Fruit fly (Drosophila melanogaster): ENCODE measurements around the gene CG14418.

Gene CG14418

dm6 chrX:2919742-2920141 lies 36.3 kb upstream of the CG14418 start, which contains the start of gene CG3588 (continued):
- TF ChIP-seq CG10274 (GFP tag; optimal IDR thresholded peaks at IDR 0.05) = peak; percentile 32
- TF ChIP-seq CG15601 (tag; optimal IDR thresholded peaks at IDR 0.05) = peak; percentile 7
- TF ChIP-seq corto (GFP tag; optimal IDR thresholded peaks at IDR 0.05) = no peak
- TF ChIP-seq grn (GFP tag; optimal IDR thresholded peaks at IDR 0.05) = no peak
- TF ChIP-seq Doc3 (GFP tag; IDR thresholded peaks at IDR 0.05; ENCODE audit: partially characterized antibody) = no peak
- TF ChIP-seq eve (GFP tag; optimal IDR thresholded peaks at IDR 0.05) = peak in 1 of 2 experiments; percentile 74
- TF ChIP-seq CG15696 (tag; optimal IDR thresholded peaks at IDR 0.05) = no peak
- 0 out of 2 replicates have a peak, but pooled peaks have one; percentile 5 for TF ChIP-seq ssp (GFP tag; IDR thresholded peaks at IDR 0.05)
- TF ChIP-seq CG2202 (tag; optimal IDR thresholded peaks at IDR 0.05) = no peak
- no peak for TF ChIP-seq Dip2 (GFP tag; IDR thresholded peaks at IDR 0.05)
- TF ChIP-seq mld (GFP tag; IDR thresholded peaks at IDR 0.05; ENCODE audit: partially characterized antibody) = no peak
- TF ChIP-seq gce (GFP tag; IDR thresholded peaks at IDR 0.05) = peak; percentile 56; the same call in 1 of the 3 replicates
- peak; percentile 24 to 63 for TF ChIP-seq chif (GFP tag; optimal IDR thresholded peaks at IDR 0.05)
- TF ChIP-seq zen2 (GFP tag; IDR thresholded peaks at IDR 0.05; ENCODE audit: partially characterized antibody) = no peak
- peak; percentile 35 for TF ChIP-seq CG8388 (GFP tag; optimal IDR thresholded peaks at IDR 0.05)
- TF ChIP-seq Jarid2 (GFP tag; optimal IDR thresholded peaks at IDR 0.05) = peak; percentile 28
- peak; percentile 31 for TF ChIP-seq abd-A (tag; optimal IDR thresholded peaks at IDR 0.05)
- no peak for TF ChIP-seq zf30C (GFP tag; optimal IDR thresholded peaks at IDR 0.05)
- TF ChIP-seq Gug (GFP tag; IDR thresholded peaks at IDR 0.05) = peak; percentile 79; the same call in 3 of the 4 replicates
- TF ChIP-seq Oli (tag; optimal IDR thresholded peaks at IDR 0.05) = peak; percentile 65
- TF ChIP-seq CG10209 (GFP tag; optimal IDR thresholded peaks at IDR 0.05) = peak; percentile 61
- peak; percentile 54; the same call in 1 of the 2 replicates for TF ChIP-seq chm (GFP tag; IDR thresholded peaks at IDR 0.05)
- peak; percentile 66 for TF ChIP-seq tin (GFP tag; optimal IDR thresholded peaks at IDR 0.05)
- peak; percentile 72 for TF ChIP-seq stc (GFP tag; IDR thresholded peaks at IDR 0.05)
- no peak for TF ChIP-seq CG13287 (GFP tag; IDR thresholded peaks at IDR 0.05; ENCODE audit: partially characterized antibody)
- peak; percentile 83 for TF ChIP-seq lab (GFP tag; optimal IDR thresholded peaks at IDR 0.05)
- TF ChIP-seq MESR4 (GFP tag; optimal IDR thresholded peaks at IDR 0.05) = no peak
- TF ChIP-seq CG11560 (tag; IDR thresholded peaks at IDR 0.05) = peak; percentile 57; the same call in 1 of the 3 replicates
- TF ChIP-seq da (GFP tag; optimal IDR thresholded peaks at IDR 0.05) = no peak
- 0 out of 3 replicates have a peak, but pooled peaks have one; percentile 50 for TF ChIP-seq CG7357 (GFP tag; IDR thresholded peaks at IDR 0.05)
- peak; percentile 88 for TF ChIP-seq CG14014 (GFP tag; IDR thresholded peaks at IDR 0.05)
- TF ChIP-seq run (tag; optimal IDR thresholded peaks at IDR 0.05) = no peak
- TF ChIP-seq Dref (GFP tag; IDR thresholded peaks at IDR 0.05) = no peak
- peak; percentile 79 for TF ChIP-seq Atf6 (GFP tag; IDR thresholded peaks at IDR 0.05)
- TF ChIP-seq CG12104 (GFP tag; optimal IDR thresholded peaks at IDR 0.05) = peak; percentile 19
- no peak for TF ChIP-seq YL-1 (GFP tag; optimal IDR thresholded peaks at IDR 0.05)
- peak; percentile 71 for TF ChIP-seq CG1792 (GFP tag; optimal IDR thresholded peaks at IDR 0.05)
- peak; percentile 46 for TF ChIP-seq Blimp-1 (GFP tag; optimal IDR thresholded peaks at IDR 0.05)
- peak; percentile 36; the same call in 1 of the 3 replicates for TF ChIP-seq CG11093 (GFP tag; IDR thresholded peaks at IDR 0.05)
- no peak for TF ChIP-seq CG3065 (GFP tag; optimal IDR thresholded peaks at IDR 0.05)
- peak; percentile 62; the same call in 2 of the 3 replicates for TF ChIP-seq ase (GFP tag; IDR thresholded peaks at IDR 0.05)
- TF ChIP-seq Rx (GFP tag; IDR thresholded peaks at IDR 0.05) = peak; percentile 63; the same call in 1 of the 2 replicates
- peak; percentile 11 for TF ChIP-seq CG12769 (tag; optimal IDR thresholded peaks at IDR 0.05)
- TF ChIP-seq CG1602 (GFP tag; optimal IDR thresholded peaks at IDR 0.05) = peak; percentile 55
- TF ChIP-seq rib (GFP tag; IDR thresholded peaks at IDR 0.05) = peak; percentile 84
- no peak for TF ChIP-seq CG4360 (GFP tag; IDR thresholded peaks at IDR 0.05)
- peak; percentile 57 for TF ChIP-seq MBD-R2 (GFP tag; IDR thresholded peaks at IDR 0.05)
- no peak for TF ChIP-seq knrl (GFP tag; IDR thresholded peaks at IDR 0.05; ENCODE audit: partially characterized antibody)
- TF ChIP-seq fd102C (GFP tag; optimal IDR thresholded peaks at IDR 0.05) = no peak
- TF ChIP-seq CG12155 (GFP tag; optimal IDR thresholded peaks at IDR 0.05) = peak; percentile 70
